Worm (Caenorhabditis elegans) whole organism, L4/young adult: ENCODE results near the gene C02F5.5.

ENCODE experiments used
- W03F9.2 ChIP-seq: fragments of 150-350 bp; optimal IDR thresholded peaks from 2 replicates; lab custom pipeline; 2014; ENCODE audit warnings: missing biosample characterization, missing genetic modification characterization
- dao-5 ChIP-seq: sonication (generic microtip); optimal IDR thresholded peaks from 2 replicates; lab custom pipeline; 2016; ENCODE audit warnings: missing genotype, missing genetic modification characterization, moderate library complexity, missing compliant biosample characterization
- him-1 ChIP-seq: sonication (generic microtip); optimal IDR thresholded peaks from 2 replicates; lab custom pipeline; 2016; ENCODE audit warnings: missing genotype, missing genetic modification reagents, missing genetic modification characterization, missing compliant biosample characterization

- no peak for TF ChIP-seq him-1 (tag; lab: Kevin White, UChicago)
- TF ChIP-seq W03F9.2 (tag; lab: Kevin White, UChicago) = no peak
- no peak for TF ChIP-seq dao-5 (tag; lab: Kevin White, UChicago)
Measured at ce11 chrIII:8254938-8255337, 19.0 kb downstream of the C02F5.5 start, which contains the start of gene F09G8.5.
